Worm (Caenorhabditis elegans) whole organism, early embryonic: ENCODE measurements around the gene C50F4.10.

Experiments
- F13C5.2 ChIP-seq: sonication (generic microtip); optimal IDR thresholded peaks from 2 replicates; lab custom pipeline; 2017; ENCODE audit warnings: mild to moderate bottlenecking, missing genetic modification characterization, inconsistent platforms, missing compliant biosample characterization
- aly-1 ChIP-seq: sonication (generic microtip); optimal IDR thresholded peaks from 2 replicates; lab custom pipeline; 2016; ENCODE audit warnings: missing genetic modification characterization, missing compliant biosample characterization
- ama-1 ChIP-seq: fragments of 150-350 bp; optimal IDR thresholded peaks from 2 replicates; lab custom pipeline; 2014
- tbx-11 ChIP-seq: fragments of 200-800 bp; sonication (Bioruptor generic); IDR thresholded peaks from 2 replicates; pipeline ENCODE4 v1.3.6; 2022; ENCODE audit warnings: missing genetic modification characterization, missing compliant biosample characterization
- tbx-37 ChIP-seq: fragments of 200-800 bp; sonication (Bioruptor generic); conservative IDR thresholded peaks from 2 replicates; pipeline ENCODE4 v1.3.6; 2022; ENCODE audit warnings: missing genetic modification reagents, missing genetic modification characterization, missing compliant biosample characterization
- tra-4 ChIP-seq: sonication (generic microtip); optimal IDR thresholded peaks from 2 replicates; lab custom pipeline; 2017; ENCODE audit warnings: missing genetic modification characterization, missing compliant biosample characterization

DNA sequence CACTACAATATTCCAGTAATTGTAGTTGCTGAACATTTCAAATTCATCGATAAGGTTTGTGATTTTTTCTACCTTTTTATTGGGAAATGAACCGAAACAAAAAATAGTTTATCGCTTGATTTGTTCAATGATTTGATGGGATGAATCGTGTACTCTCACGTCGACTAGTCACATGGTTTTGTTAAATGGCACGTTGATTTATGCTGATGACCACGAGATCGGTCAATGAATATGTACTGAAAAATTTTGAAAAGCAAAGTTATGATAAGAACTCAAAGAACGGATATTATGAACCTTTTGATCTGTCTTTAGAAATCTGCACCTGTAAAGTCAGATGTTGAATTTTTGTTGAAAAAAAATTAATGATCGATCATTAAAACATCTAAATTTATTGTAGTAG, 15.1 kb downstream of the C50F4.10 start:
- TF ChIP-seq tbx-37, result no peak
- no peak for TF ChIP-seq ama-1 (lab: Kevin White, UChicago)
- TF ChIP-seq aly-1, result no peak
- no peak for TF ChIP-seq tra-4 (tag; lab: Kevin White, UChicago)
- TF ChIP-seq F13C5.2 (tag; lab: Kevin White, UChicago), result no peak
- no peak for TF ChIP-seq tbx-11 (GFP tag; lab: Robert Waterston, UW)
